Worm (Caenorhabditis elegans) whole organism, L4 larva: ENCODE data around the gene F40G12.11.

Source experiments
- F49E8.2 ChIP-seq: sonication (generic microtip); optimal IDR thresholded peaks from 2 replicates; lab custom pipeline; 2016; ENCODE audit warnings: missing compliant biosample characterization, mild to moderate bottlenecking, missing genetic modification characterization, borderline replicate concordance
- T20F7.1 ChIP-seq: fragments of 200-800 bp; sonication (Bioruptor generic); optimal IDR thresholded peaks from 2 replicates; lab custom pipeline; 2018; ENCODE audit warnings: mild to moderate bottlenecking, missing genetic modification characterization, missing compliant biosample characterization
- attf-4 ChIP-seq: sonication (generic microtip); optimal IDR thresholded peaks from 3 replicates; lab custom pipeline; 2017; ENCODE audit warnings: missing biosample characterization, missing genetic modification characterization
- ceh-32 ChIP-seq: sonication (generic microtip); optimal IDR thresholded peaks from 2 replicates; lab custom pipeline; 2016; ENCODE audit warnings: mild to moderate bottlenecking, missing genetic modification characterization, missing compliant biosample characterization; ENCODE audit not compliant: poor library complexity
- ceh-44 ChIP-seq: fragments of 200-800 bp; sonication (Bioruptor generic); IDR thresholded peaks from 2 replicates; pipeline ENCODE4 v1.3.6; 2022; ENCODE audit warnings: missing genetic modification reagents, missing genetic modification characterization, missing compliant biosample characterization
- ceh-62 ChIP-seq: sonication (generic microtip); optimal IDR thresholded peaks from 2 replicates; lab custom pipeline; 2017; ENCODE audit warnings: missing biosample characterization, missing genetic modification characterization
- ctbp-1 ChIP-seq: fragments of 200-800 bp; sonication (Bioruptor generic); IDR thresholded peaks from 2 replicates; pipeline ENCODE4 v1.3.6; 2022; ENCODE audit warnings: missing genetic modification reagents, missing genetic modification characterization, missing compliant biosample characterization
- daf-19 ChIP-seq: fragments of 200-800 bp; sonication (Bioruptor generic); conservative IDR thresholded peaks from 2 replicates; pipeline ENCODE4 v1.3.6; 2022; ENCODE audit warnings: missing genetic modification characterization, missing compliant biosample characterization
- dmd-6 ChIP-seq: fragments of 200-800 bp; sonication (Bioruptor generic); IDR thresholded peaks from 2 replicates; pipeline ENCODE4 v1.3.6; 2022; ENCODE audit warnings: missing genetic modification reagents, missing genetic modification characterization, missing compliant biosample characterization
- dve-1 ChIP-seq: sonication (generic microtip); optimal IDR thresholded peaks from 2 replicates; lab custom pipeline; 2017; ENCODE audit warnings: antibody characterized with exemption, mild to moderate bottlenecking, missing genetic modification characterization, missing compliant biosample characterization; ENCODE audit not compliant: insufficient read depth
- egl-27 ChIP-seq: sonication (generic microtip); optimal IDR thresholded peaks from 3 replicates; lab custom pipeline; 2017; ENCODE audit warnings: missing biosample characterization, missing genetic modification reagents, missing genetic modification characterization
- egl-43 ChIP-seq: fragments of 200-800 bp; sonication (Bioruptor generic); IDR thresholded peaks from 2 replicates; pipeline ENCODE4 v1.3.6; 2022; ENCODE audit warnings: missing genetic modification reagents, missing genetic modification characterization, missing compliant biosample characterization
- jun-1 ChIP-seq: fragments of 150-350 bp; optimal IDR thresholded peaks from 2 replicates; lab custom pipeline; 2014; ENCODE audit warnings: missing biosample characterization, missing genetic modification reagents, missing genetic modification characterization
- lin-38 ChIP-seq: fragments of 200-800 bp; sonication (Bioruptor generic); IDR thresholded peaks from 2 replicates; pipeline ENCODE4 v1.3.6; 2022; ENCODE audit warnings: missing genetic modification reagents, missing genetic modification characterization, missing compliant biosample characterization
- mdl-1 ChIP-seq, 2 experiments: fragments of 150-350 bp in 1 of 2; sonication (generic microtip) in 1 of 2; optimal IDR thresholded peaks; 2 replicates each; lab custom pipeline; 2014 to 2017; ENCODE audit warnings: missing biosample characterization in 2 of 2, missing genetic modification characterization in 2 of 2
- mxl-2 ChIP-seq: fragments of 200-800 bp; sonication (Bioruptor generic); conservative IDR thresholded peaks from 2 replicates; pipeline ENCODE4 v1.3.6; 2022; ENCODE audit warnings: missing genetic modification reagents, missing genetic modification characterization, missing compliant biosample characterization
- mxl-3 ChIP-seq: fragments of 200-800 bp; sonication (Bioruptor generic); optimal IDR thresholded peaks from 2 replicates; lab custom pipeline; 2018; ENCODE audit warnings: mild to moderate bottlenecking, missing genetic modification characterization, missing compliant biosample characterization
- nhr-10 ChIP-seq: fragments of 150-350 bp; optimal IDR thresholded peaks from 2 replicates; lab custom pipeline; 2014; ENCODE audit warnings: missing biosample characterization, missing genetic modification characterization
- nhr-102 ChIP-seq: sonication (generic microtip); optimal IDR thresholded peaks from 2 replicates; lab custom pipeline; 2016; ENCODE audit warnings: mild to moderate bottlenecking, missing genetic modification characterization, moderate library complexity, missing compliant biosample characterization
- nhr-111 ChIP-seq: fragments of 200-800 bp; sonication (Bioruptor generic); optimal IDR thresholded peaks from 2 replicates; lab custom pipeline; 2018; ENCODE audit warnings: mild to moderate bottlenecking, missing genetic modification characterization, missing compliant biosample characterization
- nhr-41 ChIP-seq: fragments of 200-800 bp; sonication (Bioruptor generic); IDR thresholded peaks from 2 replicates; pipeline ENCODE4 v1.3.6; 2022; ENCODE audit warnings: missing genetic modification reagents, missing genetic modification characterization, missing compliant biosample characterization
- nhr-42 ChIP-seq: fragments of 200-800 bp; sonication (Bioruptor generic); IDR thresholded peaks from 2 replicates; pipeline ENCODE4 v1.3.6; 2022; ENCODE audit warnings: missing genetic modification characterization, missing compliant biosample characterization
- nhr-48 ChIP-seq: sonication (generic microtip); optimal IDR thresholded peaks from 2 replicates; lab custom pipeline; 2016; ENCODE audit warnings: mild to moderate bottlenecking, missing genetic modification characterization, missing compliant biosample characterization
- nhr-6 ChIP-seq: fragments of 150-350 bp; optimal IDR thresholded peaks from 2 replicates; lab custom pipeline; 2014; ENCODE audit warnings: missing biosample characterization, missing genetic modification characterization
- pha-4 ChIP-seq, 2 experiments: fragments of 150-350 bp in 1 of 2; fragments of 200-800 bp in 1 of 2; sonication (Bioruptor generic) in 1 of 2; IDR thresholded peaks in 1 of 2; optimal IDR thresholded peaks in 1 of 2; 2 replicates each; pipeline versions ENCODE4 v1.3.6 to Lab custom; 2014 to 2022; ENCODE audit warnings: missing genetic modification characterization in 2 of 2, missing genetic modification reagents in 2 of 2, missing biosample characterization in 1 of 2, missing compliant biosample characterization in 1 of 2
- php-3 ChIP-seq: fragments of 200-800 bp; sonication (Bioruptor generic); IDR thresholded peaks from 2 replicates; pipeline ENCODE4 v1.3.6; 2022; ENCODE audit warnings: missing genetic modification reagents, missing genetic modification characterization, missing compliant biosample characterization
- rbr-2 ChIP-seq: sonication (generic microtip); optimal IDR thresholded peaks from 2 replicates; lab custom pipeline; 2016; ENCODE audit warnings: missing genotype, missing genetic modification characterization, missing compliant biosample characterization
- sdz-12 ChIP-seq: fragments of 200-800 bp; sonication (Bioruptor generic); optimal IDR thresholded peaks from 2 replicates; lab custom pipeline; 2018; ENCODE audit warnings: mild to moderate bottlenecking, missing genetic modification characterization, missing compliant biosample characterization
- snpc-1.2 ChIP-seq: fragments of 200-800 bp; sonication (Bioruptor generic); IDR thresholded peaks from 2 replicates; pipeline ENCODE4 v1.3.6; 2022; ENCODE audit warnings: missing genetic modification reagents, missing genetic modification characterization, missing compliant biosample characterization
- spr-3 ChIP-seq: fragments of 200-800 bp; sonication (Bioruptor generic); optimal IDR thresholded peaks from 2 replicates; lab custom pipeline; 2018; ENCODE audit warnings: mild to moderate bottlenecking, missing genetic modification characterization, missing compliant biosample characterization
- tra-1 ChIP-seq: fragments of 200-800 bp; sonication (Bioruptor generic); IDR thresholded peaks from 2 replicates; pipeline ENCODE4 v1.3.6; 2022; ENCODE audit warnings: missing genetic modification reagents, missing genetic modification characterization, missing compliant biosample characterization
- unc-39 ChIP-seq: sonication (generic microtip); optimal IDR thresholded peaks from 2 replicates; lab custom pipeline; 2017; ENCODE audit warnings: missing biosample characterization, missing genetic modification characterization
- unc-62 ChIP-seq, 3 experiments: fragments of 150-350 bp in 1 of 3; sonication (generic microtip); optimal IDR thresholded peaks in 2 of 3; peaks in 1 of 3; 1 replicate in 1 of 3; 2 replicates in 2 of 3; lab custom pipeline; 2014 to 2017; ENCODE audit warnings: missing biosample characterization in 3 of 3, missing genetic modification characterization in 3 of 3, missing genetic modification reagents in 3 of 3, missing genotype in 1 of 3
- ztf-7 ChIP-seq: fragments of 150-350 bp; optimal IDR thresholded peaks from 2 replicates; lab custom pipeline; 2014; ENCODE audit warnings: missing biosample characterization, missing genetic modification characterization

Gene F40G12.11

DNA sequence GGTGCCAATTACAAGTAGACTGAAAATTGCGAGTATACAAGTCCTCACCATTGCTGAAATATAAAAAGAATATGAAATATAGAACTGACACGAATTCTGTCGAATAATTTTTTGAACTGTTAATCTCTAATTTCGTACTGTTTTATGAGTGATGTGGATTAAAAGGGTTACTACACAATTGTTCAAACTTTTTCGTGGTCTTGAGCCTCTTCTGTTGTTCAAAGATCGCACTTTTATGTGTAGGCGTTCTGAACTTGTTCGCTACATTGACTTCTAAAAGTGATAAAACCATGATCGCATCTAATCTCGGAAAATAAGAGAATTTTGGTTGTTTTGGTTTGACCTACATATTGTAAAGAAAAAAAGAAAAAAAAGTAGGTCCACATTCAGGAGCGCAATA is 37.9 kb upstream of the F40G12.11 start, which contains the start of gene K02E11.4:
Gene K02E11.4 (minus strand): TSS at position 101 of the 400 bp plus-strand sequence.
- TF ChIP-seq snpc-1.2 (GFP tag; lab: Robert Waterston, UW): no peak

DNA sequence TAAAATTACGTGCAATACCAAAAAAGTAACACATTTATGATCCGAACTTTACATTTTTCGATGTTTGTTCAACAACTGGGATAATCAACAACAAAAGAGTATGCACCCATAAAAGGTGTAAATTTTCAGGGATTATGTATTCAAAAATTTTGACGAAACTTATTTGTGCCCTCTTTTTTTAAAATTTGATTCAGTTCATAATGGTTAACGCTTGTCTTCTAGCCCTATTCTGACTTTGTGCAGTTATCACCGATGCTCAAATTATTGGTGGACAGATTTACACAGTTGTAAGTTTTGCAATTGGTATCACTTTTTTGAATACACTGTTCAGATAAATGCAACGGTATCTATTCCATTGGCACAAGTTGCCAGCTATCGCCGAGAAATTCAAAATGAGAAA is 37.3 kb upstream of the F40G12.11 start, which contains the start of gene K02E11.6:
Gene K02E11.6 (plus strand): TSS at position 149 of the 400 bp plus-strand sequence.
- TF ChIP-seq mxl-2 (no peak), unc-62 (GFP tag; optimal IDR thresholded peaks at IDR 0.05 in 1 of 2; lab: Kevin White, UChicago) (peak in 1 of 2 experiments; percentile 98), unc-62 (tag; optimal IDR thresholded peaks at IDR 0.05; lab: Kevin White, UChicago) (no peak), jun-1 (no peak), dmd-6 (GFP tag; lab: Robert Waterston, UW) (no peak)

DNA sequence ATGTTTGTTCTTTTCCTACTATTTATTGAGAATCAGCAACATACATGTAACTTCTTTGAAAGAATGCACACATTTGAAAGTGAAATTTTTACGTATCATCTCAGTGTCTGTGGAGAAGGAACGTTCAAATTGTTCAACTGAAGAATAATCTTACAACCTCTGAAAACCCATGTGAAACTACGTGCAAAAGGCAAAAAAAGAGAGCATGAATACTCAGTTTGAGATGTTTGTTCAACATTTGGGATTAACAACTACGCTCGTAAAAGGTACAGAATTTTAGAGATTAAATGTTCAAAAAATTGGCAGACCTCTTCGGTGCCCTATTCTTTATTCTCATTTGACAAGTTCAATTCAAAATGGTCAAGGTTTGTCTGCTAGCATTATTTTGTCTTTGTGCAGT is 33.9 kb upstream of the F40G12.11 start, which contains the start of gene K02E11.5:
Gene K02E11.5 (plus strand): TSS at position 301 of the 400 bp plus-strand sequence.
- no peak for TF ChIP-seq mxl-2
- TF ChIP-seq nhr-10: no peak
- TF ChIP-seq ztf-7: no peak

DNA sequence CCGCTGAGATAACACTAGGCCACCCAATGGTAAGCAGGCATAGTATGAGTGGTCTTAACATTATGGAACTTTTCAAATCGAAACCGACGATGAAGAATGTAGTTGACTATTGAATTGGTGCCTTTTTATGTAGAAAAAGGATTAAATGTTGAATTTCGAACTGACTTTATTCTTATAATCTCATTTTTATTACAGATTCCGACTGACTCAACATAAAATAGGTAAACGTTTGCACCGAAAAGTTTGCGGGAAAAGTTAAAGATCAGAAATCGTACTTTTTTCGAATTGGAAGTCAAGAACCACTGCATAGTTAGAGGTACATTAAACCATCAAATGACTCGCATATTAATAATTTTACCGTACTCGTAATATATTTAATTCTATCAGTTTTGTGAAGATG is 31.8 kb upstream of the F40G12.11 start, which contains the start of gene K02E11.7:
Gene K02E11.7 (minus strand): TSS at position 101 of the 400 bp plus-strand sequence.
- TF ChIP-seq nhr-41 (GFP tag; lab: Robert Waterston, UW) (no peak), F49E8.2 (tag; lab: Kevin White, UChicago) (no peak), tra-1 (GFP tag; lab: Robert Waterston, UW) (no peak), attf-4 (tag; lab: Kevin White, UChicago) (no peak), ctbp-1 (GFP tag; lab: Robert Waterston, UW) (no peak), ceh-44 (no peak), egl-27 (tag; lab: Kevin White, UChicago) (no peak), pha-4 (GFP tag; IDR thresholded peaks at IDR 0.05; lab: Robert Waterston, UW) (no peak), pha-4 (tag; optimal IDR thresholded peaks at IDR 0.05; lab: Kevin White, UChicago) (no peak), nhr-42 (GFP tag; lab: Robert Waterston, UW) (no peak), spr-3 (GFP tag; lab: Kevin White, UChicago) (no peak), ceh-62 (tag; lab: Kevin White, UChicago) (no peak), nhr-111 (GFP tag; lab: Kevin White, UChicago) (no peak), daf-19 (GFP tag; lab: Robert Waterston, UW) (no peak), mdl-1 (tag; optimal IDR thresholded peaks at IDR 0.05; lab: Kevin White, UChicago) (no peak), jun-1 (no peak), rbr-2 (tag; lab: Kevin White, UChicago) (no peak), nhr-48 (tag; lab: Kevin White, UChicago) (no peak), unc-39 (tag; lab: Kevin White, UChicago) (no peak), nhr-102 (tag; lab: Kevin White, UChicago) (no peak)

DNA sequence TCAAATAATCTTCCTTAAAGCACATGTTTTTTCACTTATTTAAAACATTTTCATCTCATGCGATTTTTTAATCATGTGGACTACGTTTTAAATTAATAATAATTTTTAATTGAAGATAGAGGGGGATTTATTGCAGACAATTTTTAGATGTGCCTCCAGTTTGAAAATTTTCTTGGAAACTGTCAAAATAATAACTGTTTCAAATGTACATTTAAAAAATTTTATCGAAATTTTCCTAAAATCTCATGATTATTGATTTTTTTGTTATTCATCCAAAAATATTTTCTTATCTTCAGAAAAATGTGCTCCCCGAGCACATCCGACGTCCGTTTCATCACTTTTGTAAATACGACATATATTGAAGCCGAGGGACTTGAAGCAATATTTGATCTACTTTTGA is 29.2 kb upstream of the F40G12.11 start, which contains the start of gene sre-8:
Gene sre-8 (plus strand): TSS at position 301 of the 400 bp plus-strand sequence.
- no peak for TF ChIP-seq lin-38

DNA sequence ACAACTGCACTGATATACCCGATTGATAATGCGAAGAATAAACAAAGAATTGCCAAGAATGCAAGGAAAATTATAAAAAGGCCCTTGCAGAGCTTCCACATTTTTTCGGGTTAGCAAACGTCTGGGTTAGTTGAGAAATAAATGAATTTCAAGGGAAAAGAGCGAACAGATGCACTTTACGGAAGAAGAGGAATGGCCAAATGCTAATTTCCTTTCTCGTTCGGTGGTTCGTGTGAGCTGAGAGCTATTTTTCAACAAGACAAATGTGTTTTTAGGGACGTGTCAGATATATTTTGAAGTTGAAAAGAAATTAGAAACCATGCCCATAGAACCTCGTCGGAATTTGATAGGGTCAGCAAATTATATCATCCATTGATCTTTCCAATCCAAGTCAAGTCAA is 25.1 kb upstream of the F40G12.11 start, which contains the start of gene F40G12.2:
Gene F40G12.2 (minus strand): TSS at position 101 of the 400 bp plus-strand sequence.
- TF ChIP-seq mxl-3 (GFP tag; lab: Kevin White, UChicago): no peak
- TF ChIP-seq ceh-32: no peak
- TF ChIP-seq dve-1 (tag; lab: Kevin White, UChicago): no peak
- TF ChIP-seq T20F7.1 (GFP tag; lab: Kevin White, UChicago): no peak
- TF ChIP-seq sdz-12 (GFP tag; lab: Kevin White, UChicago): no peak
- no peak for TF ChIP-seq nhr-6 (tag; lab: Kevin White, UChicago)
- TF ChIP-seq egl-43 (GFP tag; lab: Robert Waterston, UW): no peak
- TF ChIP-seq spr-3 (GFP tag; lab: Kevin White, UChicago): no peak
- TF ChIP-seq php-3: no peak
- TF ChIP-seq, all 104 proteins: peak for 0
